Fruit fly (Drosophila melanogaster) whole organism, embryonic: Measurements from ENCODE around the gene CG31089.
A peak's percentile ranks its signal among the peaks of the same experiment; 100 is the strongest.

Source experiments
- B-H1 ChIP-seq: fragments of 200-800 bp; sonication (Bioruptor generic); IDR thresholded peaks from 3 replicates; pipeline ENCODE4 v1.3.6; 2022; ENCODE audit warnings: missing biosample characterization, missing genetic modification characterization
- B-H2 ChIP-seq: fragments of 200-800 bp; sonication (Bioruptor generic); optimal IDR thresholded peaks from 2 replicates; lab custom pipeline; 2018; ENCODE audit warnings: missing biosample characterization, mild to moderate bottlenecking, missing genetic modification characterization
- CG10147 ChIP-seq: fragments of 200-800 bp; sonication (Bioruptor generic); optimal IDR thresholded peaks from 2 replicates; lab custom pipeline; 2019; ENCODE audit warnings: missing biosample characterization, mild to moderate bottlenecking, missing genetic modification characterization, moderate library complexity
- CG10274 ChIP-seq: fragments of 200-800 bp; sonication (Bioruptor generic); optimal IDR thresholded peaks from 3 replicates; lab custom pipeline; 2017; ENCODE audit warnings: missing biosample characterization, mild to moderate bottlenecking, missing genetic modification characterization
- CG11456 ChIP-seq: fragments of 200-800 bp; sonication (Bioruptor generic); IDR thresholded peaks from 3 replicates; pipeline ENCODE4 v1.3.6; 2022; ENCODE audit warnings: missing biosample characterization, missing genetic modification characterization
- CG12071 ChIP-seq: fragments of 200-800 bp; sonication (Bioruptor generic); optimal IDR thresholded peaks from 3 replicates; lab custom pipeline; 2018; ENCODE audit warnings: missing biosample characterization, mild to moderate bottlenecking, missing genetic modification characterization
- CG12155 ChIP-seq: fragments of 200-800 bp; sonication (Bioruptor generic); optimal IDR thresholded peaks from 3 replicates; lab custom pipeline; 2016; ENCODE audit warnings: missing biosample characterization, missing genetic modification characterization
- CG12219 ChIP-seq: fragments of 200-800 bp; sonication (Bioruptor generic); optimal IDR thresholded peaks from 3 replicates; lab custom pipeline; 2018; ENCODE audit warnings: missing biosample characterization, mild to moderate bottlenecking, missing genetic modification characterization
- CG15269 ChIP-seq: fragments of 200-800 bp; sonication (Bioruptor generic); optimal IDR thresholded peaks from 2 replicates; lab custom pipeline; 2018; ENCODE audit warnings: missing biosample characterization, mild to moderate bottlenecking, missing genetic modification characterization, moderate library complexity
- CG16863 ChIP-seq: fragments of 200-800 bp; sonication (Bioruptor generic); optimal IDR thresholded peaks from 3 replicates; lab custom pipeline; 2016; ENCODE audit warnings: missing biosample characterization, missing genetic modification characterization
- CG17361 ChIP-seq: fragments of 200-800 bp; sonication (Bioruptor generic); IDR thresholded peaks from 3 replicates; pipeline ENCODE4 v1.3.6; 2022; ENCODE audit warnings: missing biosample characterization, missing genetic modification characterization
- CG1832 ChIP-seq: fragments of 200-800 bp; sonication (Bioruptor generic); optimal IDR thresholded peaks from 2 replicates; lab custom pipeline; 2017; ENCODE audit warnings: missing biosample characterization, mild to moderate bottlenecking, missing genetic modification characterization, inconsistent platforms
- CG2120 ChIP-seq: fragments of 200-800 bp; sonication (Bioruptor generic); optimal IDR thresholded peaks from 3 replicates; lab custom pipeline; 2016; ENCODE audit warnings: missing biosample characterization, missing genetic modification characterization
- CG3065 ChIP-seq: fragments of 200-800 bp; sonication (Bioruptor generic); optimal IDR thresholded peaks from 2 replicates; lab custom pipeline; 2016; ENCODE audit warnings: missing biosample characterization, missing genetic modification characterization
- CG31224 ChIP-seq: fragments of 200-800 bp; sonication (Bioruptor generic); IDR thresholded peaks from 2 replicates; pipeline ENCODE4 v1.3.6; 2022; ENCODE audit warnings: missing biosample characterization, missing genetic modification characterization
- CG3281 ChIP-seq: fragments of 200-800 bp; sonication (Bioruptor generic); optimal IDR thresholded peaks from 3 replicates; lab custom pipeline; 2017; ENCODE audit warnings: missing biosample characterization, mild to moderate bottlenecking, missing genetic modification characterization
- CG6791 ChIP-seq: fragments of 200-800 bp; sonication (Bioruptor generic); IDR thresholded peaks from 3 replicates; pipeline ENCODE4 v1.3.6; 2022; ENCODE audit warnings: missing biosample characterization, missing genetic modification characterization; ENCODE audit not compliant: partially characterized antibody
- CG6813 ChIP-seq: fragments of 200-800 bp; sonication (Bioruptor generic); optimal IDR thresholded peaks from 2 replicates; lab custom pipeline; 2017; ENCODE audit warnings: missing biosample characterization, missing genetic modification characterization, mild to moderate bottlenecking, moderate library complexity, missing genetic modification reagents
- CG6854 ChIP-seq: fragments of 200-800 bp; sonication (Bioruptor generic); optimal IDR thresholded peaks from 3 replicates; lab custom pipeline; 2017; ENCODE audit warnings: missing biosample characterization, mild to moderate bottlenecking, missing genetic modification characterization
- CG7928 ChIP-seq: fragments of 200-800 bp; sonication (Bioruptor generic); optimal IDR thresholded peaks from 2 replicates; lab custom pipeline; 2017; ENCODE audit warnings: missing biosample characterization, mild to moderate bottlenecking, missing genetic modification characterization
- CG9797 ChIP-seq: fragments of 200-800 bp; sonication (Bioruptor generic); optimal IDR thresholded peaks from 3 replicates; lab custom pipeline; 2018; ENCODE audit warnings: missing biosample characterization, mild to moderate bottlenecking, missing genetic modification characterization
- CG9932 ChIP-seq: fragments of 200-800 bp; sonication (Bioruptor generic); IDR thresholded peaks from 2 replicates; pipeline ENCODE4 v1.3.6; 2022; ENCODE audit warnings: missing biosample characterization, missing genetic modification characterization
- D19B ChIP-seq: fragments of 200-800 bp; sonication (Bioruptor generic); optimal IDR thresholded peaks from 2 replicates; lab custom pipeline; 2017; ENCODE audit warnings: missing biosample characterization, mild to moderate bottlenecking, missing genetic modification characterization
- E2f1 ChIP-seq: fragments of 200-800 bp; sonication (Bioruptor generic); IDR thresholded peaks from 2 replicates; pipeline ENCODE4 v1.3.6; 2022; ENCODE audit warnings: missing biosample characterization, missing genetic modification characterization
- Ets65A ChIP-seq: fragments of 200-800 bp; sonication (Bioruptor generic); peaks from one replicate; lab custom pipeline; 2016; ENCODE audit warnings: missing biosample characterization, missing genetic modification characterization
- Ets97D ChIP-seq: fragments of 200-800 bp; sonication (Bioruptor generic); optimal IDR thresholded peaks from 3 replicates; lab custom pipeline; 2016; ENCODE audit warnings: missing biosample characterization, missing genetic modification characterization
- Gug ChIP-seq: fragments of 200-800 bp; sonication (Bioruptor generic); IDR thresholded peaks from 4 replicates; pipeline ENCODE4 v1.3.6; 2022; ENCODE audit warnings: missing biosample characterization, missing genetic modification characterization
- H15 ChIP-seq: fragments of 200-800 bp; sonication (Bioruptor generic); IDR thresholded peaks from 3 replicates; pipeline ENCODE4 v1.3.6; 2022; ENCODE audit warnings: missing biosample characterization, missing genetic modification characterization
- Hey ChIP-seq: fragments of 200-800 bp; sonication (Bioruptor generic); optimal IDR thresholded peaks from 3 replicates; lab custom pipeline; 2018; ENCODE audit warnings: missing biosample characterization, mild to moderate bottlenecking, missing genetic modification characterization
- Hr39 ChIP-seq: fragments of >200 bp; optimal IDR thresholded peaks from 2 replicates; lab custom pipeline; 2017
- MTF-1 ChIP-seq: fragments of 200-800 bp; sonication (Bioruptor generic); optimal IDR thresholded peaks from 2 replicates; lab custom pipeline; 2018; ENCODE audit warnings: missing biosample characterization, mild to moderate bottlenecking, missing genetic modification characterization, borderline replicate concordance
- Oli ChIP-seq: fragments of 200-800 bp; sonication (Bioruptor generic); optimal IDR thresholded peaks from 2 replicates; lab custom pipeline; 2018; ENCODE audit warnings: missing biosample characterization, mild to moderate bottlenecking, missing genetic modification characterization, moderate library complexity
- amos ChIP-seq: fragments of 200-800 bp; sonication (Bioruptor generic); IDR thresholded peaks from 2 replicates; pipeline ENCODE4 v1.3.6; 2022; ENCODE audit warnings: missing biosample characterization, missing genetic modification characterization; ENCODE audit not compliant: partially characterized antibody
- bowl ChIP-seq: fragments of 200-800 bp; sonication (Bioruptor generic); IDR thresholded peaks from 2 replicates; pipeline ENCODE4 v1.3.6; 2022; ENCODE audit warnings: missing biosample characterization, missing genetic modification characterization
- cad ChIP-seq: fragments of >200 bp; optimal IDR thresholded peaks from 2 replicates; lab custom pipeline; 2017; ENCODE audit warnings: missing biosample characterization, missing genetic modification characterization
- chinmo ChIP-seq: fragments of 200-800 bp; sonication (Bioruptor generic); IDR thresholded peaks from 4 replicates; pipeline ENCODE4 v1.3.6; 2022; ENCODE audit warnings: missing biosample characterization, missing genetic modification characterization; ENCODE audit not compliant: partially characterized antibody
- eyg ChIP-seq: fragments of 200-800 bp; sonication (Bioruptor generic); optimal IDR thresholded peaks from 3 replicates; lab custom pipeline; 2016; ENCODE audit warnings: missing biosample characterization, missing genetic modification characterization
- gcm2 ChIP-seq: fragments of 200-800 bp; sonication (Bioruptor generic); optimal IDR thresholded peaks from 2 replicates; lab custom pipeline; 2016; ENCODE audit warnings: missing biosample characterization, missing genetic modification characterization
- gem ChIP-seq: fragments of 200-800 bp; sonication (Bioruptor generic); optimal IDR thresholded peaks from 2 replicates; lab custom pipeline; 2019; ENCODE audit warnings: missing biosample characterization, mild to moderate bottlenecking, missing genetic modification characterization, moderate library complexity
- gfzf ChIP-seq: fragments of 200-800 bp; sonication (Bioruptor generic); optimal IDR thresholded peaks from 2 replicates; lab custom pipeline; 2016; ENCODE audit warnings: missing biosample characterization, mild to moderate bottlenecking, missing genetic modification characterization, moderate library complexity
- ham ChIP-seq: fragments of 200-800 bp; sonication (Bioruptor generic); IDR thresholded peaks from 2 replicates; pipeline ENCODE4 v1.3.6; 2022; ENCODE audit warnings: missing biosample characterization, missing genetic modification characterization
- inv ChIP-seq: fragments of 200-800 bp; sonication (Bioruptor generic); IDR thresholded peaks from 2 replicates; pipeline ENCODE4 v1.3.6; 2022; ENCODE audit warnings: missing biosample characterization, missing genetic modification characterization; ENCODE audit not compliant: partially characterized antibody
- kay ChIP-seq: fragments of 200-800 bp; sonication (Bioruptor generic); optimal IDR thresholded peaks from 2 replicates; lab custom pipeline; 2016; ENCODE audit warnings: missing biosample characterization, missing genetic modification characterization
- lab ChIP-seq: fragments of 200-800 bp; sonication (Bioruptor generic); optimal IDR thresholded peaks from 3 replicates; lab custom pipeline; 2017; ENCODE audit warnings: missing biosample characterization, missing genetic modification characterization, mild to moderate bottlenecking, moderate library complexity, missing genetic modification reagents
- lmd ChIP-seq: fragments of 200-800 bp; sonication (Bioruptor generic); IDR thresholded peaks from 2 replicates; pipeline ENCODE4 v1.3.6; 2022; ENCODE audit warnings: missing biosample characterization, missing genetic modification characterization
- nom ChIP-seq: fragments of 200-800 bp; sonication (Bioruptor generic); optimal IDR thresholded peaks from 2 replicates; lab custom pipeline; 2017; ENCODE audit warnings: missing biosample characterization, missing genetic modification characterization, mild to moderate bottlenecking, moderate library complexity, missing genetic modification reagents
- row ChIP-seq: fragments of 200-800 bp; sonication (Bioruptor generic); IDR thresholded peaks from 3 replicates; pipeline ENCODE4 v1.3.6; 2022; ENCODE audit warnings: missing biosample characterization, missing genetic modification characterization
- sens ChIP-seq: fragments of 200-800 bp; sonication (Bioruptor generic); peaks from one replicate; lab custom pipeline; 2016; ENCODE audit warnings: missing biosample characterization, missing genetic modification characterization
- shn ChIP-seq: fragments of 200-800 bp; sonication (Bioruptor generic); optimal IDR thresholded peaks from 3 replicates; lab custom pipeline; 2016; ENCODE audit warnings: missing biosample characterization, missing genetic modification characterization
- sima ChIP-seq: fragments of 200-800 bp; sonication (Bioruptor generic); optimal IDR thresholded peaks from 2 replicates; lab custom pipeline; 2016; ENCODE audit warnings: missing biosample characterization, missing genetic modification characterization
- sisA ChIP-seq: fragments of 200-800 bp; sonication (Bioruptor generic); IDR thresholded peaks from 2 replicates; pipeline ENCODE4 v1.3.6; 2022; ENCODE audit warnings: missing biosample characterization, missing genetic modification characterization
- zf30C ChIP-seq: fragments of 200-800 bp; sonication (Bioruptor generic); optimal IDR thresholded peaks from 3 replicates; lab custom pipeline; 2018; ENCODE audit warnings: missing biosample characterization, mild to moderate bottlenecking, missing genetic modification characterization

The CG31089 gene

DNA sequence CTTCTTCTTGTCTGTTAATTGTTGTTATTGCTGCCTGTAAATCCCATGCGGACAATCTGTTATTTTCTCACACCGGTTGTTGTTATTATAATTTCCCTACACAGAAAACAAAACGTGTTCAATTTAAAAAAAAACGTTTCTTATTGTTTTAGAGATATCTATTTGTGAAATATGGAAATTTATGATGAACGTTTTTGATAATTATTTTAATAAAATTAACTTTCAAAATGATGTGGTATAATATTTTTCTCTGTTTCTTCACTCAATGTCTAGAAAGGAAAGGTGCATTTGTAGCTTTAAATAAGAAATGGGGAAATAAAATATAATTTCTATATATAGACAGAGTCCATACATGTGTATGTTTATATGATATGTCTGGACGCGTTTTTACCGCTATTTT, 18.1 kb upstream of the CG31089 start (continued):
- TF ChIP-seq CG6813 (GFP tag; lab: Kevin White, UChicago), result no peak
- TF ChIP-seq CG1832, result no peak
- TF ChIP-seq gcm2 (GFP tag; lab: Kevin White, UChicago), result no peak
- no peak for TF ChIP-seq CG7928 (GFP tag; lab: Kevin White, UChicago)
- TF ChIP-seq CG16863 (GFP tag; lab: Kevin White, UChicago), result peak; percentile 20
- TF ChIP-seq CG15269 (tag; lab: Kevin White, UChicago), result peak; percentile 61
- no peak for TF ChIP-seq Hr39 (lab: Kevin White, UChicago)
- TF ChIP-seq CG12219 (GFP tag; lab: Kevin White, UChicago), result peak; percentile 16
- no peak for TF ChIP-seq H15 (GFP tag; lab: Robert Waterston, UW)
- no peak for TF ChIP-seq CG6791 (GFP tag; lab: Robert Waterston, UW)
- TF ChIP-seq shn (GFP tag; lab: Kevin White, UChicago), result no peak
- no peak for TF ChIP-seq eyg (GFP tag; lab: Kevin White, UChicago)
- TF ChIP-seq Oli (tag; lab: Kevin White, UChicago), result peak; percentile 72
- TF ChIP-seq Hey (tag; lab: Kevin White, UChicago), result no peak
- peak; percentile 49 for TF ChIP-seq zf30C (GFP tag; lab: Kevin White, UChicago)
- no peak for TF ChIP-seq CG12071
- TF ChIP-seq CG11456 (GFP tag; lab: Robert Waterston, UW), result no peak
- no peak for TF ChIP-seq nom (GFP tag; lab: Kevin White, UChicago)
- TF ChIP-seq bowl, result no peak
- peak; percentile 91 for TF ChIP-seq gem
- no peak for TF ChIP-seq inv
- TF ChIP-seq CG10274, result no peak
- no peak for TF ChIP-seq Gug (GFP tag; lab: Robert Waterston, UW)
- TF ChIP-seq ham (GFP tag; lab: Robert Waterston, UW), result no peak
- TF ChIP-seq CG12155, result peak; percentile 24
- peak; percentile 3 for TF ChIP-seq CG2120 (GFP tag; lab: Kevin White, UChicago)
- no peak for TF ChIP-seq chinmo (GFP tag; lab: Robert Waterston, UW)
- TF ChIP-seq Ets97D (GFP tag; lab: Kevin White, UChicago), result no peak
- TF ChIP-seq E2f1, result peak; percentile 38; the same call in 1 of the 2 replicates
- peak; percentile 72 for TF ChIP-seq sisA (GFP tag; lab: Robert Waterston, UW)
- TF ChIP-seq lmd (GFP tag; lab: Robert Waterston, UW), result peak; percentile 24; the same call in 1 of the 2 replicates
- TF ChIP-seq row, result peak; percentile 56
- no peak for TF ChIP-seq CG9797 (GFP tag; lab: Kevin White, UChicago)
- peak; percentile 17 for TF ChIP-seq kay (GFP tag; lab: Kevin White, UChicago)
- TF ChIP-seq cad (GFP tag; lab: Kevin White, UChicago), result no peak
- no peak for TF ChIP-seq gfzf
- no peak for TF ChIP-seq MTF-1
- TF ChIP-seq sima (GFP tag; lab: Kevin White, UChicago), result no peak
- no peak for TF ChIP-seq B-H2 (GFP tag; lab: Kevin White, UChicago)
- peak; percentile 10 for TF ChIP-seq CG3281 (GFP tag; lab: Kevin White, UChicago)
- TF ChIP-seq CG10147 (GFP tag; lab: Kevin White, UChicago), result peak; percentile 49
- TF ChIP-seq CG9932 (GFP tag; lab: Robert Waterston, UW), result no peak
- TF ChIP-seq Ets65A (GFP tag; lab: Kevin White, UChicago), result no peak
- no peak for TF ChIP-seq CG3065
- peak; percentile 90 for TF ChIP-seq CG17361
- TF ChIP-seq B-H1 (GFP tag; lab: Robert Waterston, UW), result peak; percentile 41; the same call in 2 of the 3 replicates
- no peak for TF ChIP-seq D19B (GFP tag; lab: Kevin White, UChicago)
- no peak for TF ChIP-seq CG6854
- TF ChIP-seq sens (GFP tag; lab: Kevin White, UChicago), result peak; percentile 93
- peak; percentile 11; the same call in 1 of the 2 replicates for TF ChIP-seq CG31224
- TF ChIP-seq amos, result no peak
- TF ChIP-seq lab (GFP tag; lab: Kevin White, UChicago), result peak; percentile 17
